Fruit fly (Drosophila melanogaster) Kc167 (cell line): ENCODE data around the gene Cdk5alpha.

Source experiments
- Myc ChIP-seq: fragments of >200 bp; optimal IDR thresholded peaks from 2 replicates; lab custom pipeline; 2017; ENCODE audit warnings: missing external identifiers
- h ChIP-seq: fragments of >200 bp; optimal IDR thresholded peaks from 3 replicates; lab custom pipeline; 2018; ENCODE audit warnings: missing external identifiers
- psq ChIP-seq: fragments of >200 bp; optimal IDR thresholded peaks from 2 replicates; lab custom pipeline; 2017; ENCODE audit warnings: missing external identifiers
- ttk ChIP-seq: sonication (Bioruptor generic); optimal IDR thresholded peaks from 2 replicates; lab custom pipeline; 2017; ENCODE audit warnings: missing external identifiers

- TF ChIP-seq Myc (lab: Kevin White, UChicago) (no peak), ttk (lab: Kevin White, UChicago) (no peak), h (no peak), psq (lab: Kevin White, UChicago) (no peak)
These were observed 32.1 kb downstream of the Cdk5alpha start, which contains the start of gene Utx for dm6 chr2L:10278658-10279057.
